Worm (Caenorhabditis elegans): Measurements from ENCODE around the gene C08G5.7.

- no peak for TF ChIP-seq tag-97 (GFP tag; IDR thresholded peaks at IDR 0.05)
- no peak for TF ChIP-seq ces-1 (GFP tag; optimal IDR thresholded peaks at IDR 0.05)
- no peak for TF ChIP-seq ceh-44 (GFP tag; IDR thresholded peaks at IDR 0.05)
- no peak for TF ChIP-seq snpc-1.2 (GFP tag; IDR thresholded peaks at IDR 0.05)
- TF ChIP-seq lsy-2 (tag; optimal IDR thresholded peaks at IDR 0.05): no peak
- no peak for TF ChIP-seq dmd-8 (GFP tag; IDR thresholded peaks at IDR 0.05)
- no peak for TF ChIP-seq nhr-6 (tag; optimal IDR thresholded peaks at IDR 0.05)
- TF ChIP-seq ztf-11 (tag; optimal IDR thresholded peaks at IDR 0.05): no peak
- TF ChIP-seq madf-9 (GFP tag; conservative IDR thresholded peaks at IDR 0.05): no peak
Measured at ce11 chrII:808457-808856, 43.3 kb upstream of the C08G5.7 start, which contains the start of gene F46F5.11.
